Fruit fly (Drosophila melanogaster): ENCODE data around the gene CG42450.

The CG42450 gene

DNA sequence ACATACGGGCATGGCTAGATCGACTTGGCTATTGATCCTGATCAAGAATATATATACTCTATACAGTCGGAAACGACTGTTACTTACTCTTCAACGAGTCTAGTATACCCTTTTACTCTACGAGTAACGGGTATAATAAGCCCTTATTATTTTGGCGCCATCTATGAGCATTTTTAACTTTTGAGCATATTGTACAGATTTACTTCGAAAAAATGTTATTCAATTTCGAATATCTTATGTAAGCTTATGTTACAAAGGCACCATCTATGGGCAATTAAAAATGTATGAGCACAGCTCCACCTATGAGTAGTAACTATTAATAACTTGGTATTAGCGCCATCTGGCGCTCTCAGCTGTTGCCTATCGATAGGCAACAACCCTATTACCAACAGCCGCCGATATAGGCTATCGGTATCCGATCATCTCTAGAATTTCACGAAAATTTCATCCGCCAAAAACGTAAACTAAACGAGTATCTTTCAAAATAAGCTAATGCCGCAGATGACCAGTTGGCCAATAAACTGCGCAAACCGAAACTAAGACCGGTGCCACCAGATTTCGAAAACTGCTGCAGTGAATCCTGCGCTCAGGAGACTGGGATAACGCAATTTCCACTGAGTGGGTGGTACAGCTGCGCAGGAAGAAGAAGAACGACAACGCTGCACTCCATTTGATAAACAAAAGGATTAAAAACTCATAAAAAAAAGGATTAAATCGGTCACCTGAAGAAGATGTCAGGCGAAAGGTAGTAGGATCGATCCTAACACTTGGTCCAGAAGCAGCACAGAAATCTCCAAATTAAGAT, 30.3 kb downstream of the CG42450 start, which contains the start of gene htk (continued):
- TF ChIP-seq CG4617 (GFP tag; optimal IDR thresholded peaks at IDR 0.05; ENCODE audit: borderline replicate concordance) (peak; percentile 78), CG17612 (GFP tag; IDR thresholded peaks at IDR 0.05) (peak; percentile 41; the same call in 1 of the 2 replicates), pros (GFP tag; optimal IDR thresholded peaks at IDR 0.05) (no peak), cad (GFP tag; optimal IDR thresholded peaks at IDR 0.05) (no peak), Asciz (GFP tag; optimal IDR thresholded peaks at IDR 0.05) (peak; percentile 43), az2 (GFP tag; optimal IDR thresholded peaks at IDR 0.05) (peak; percentile 76), ash1 (GFP tag; optimal IDR thresholded peaks at IDR 0.05) (peak; percentile 18), Hr78 (GFP tag; optimal IDR thresholded peaks at IDR 0.05) (no peak), C15 (GFP tag; IDR thresholded peaks at IDR 0.05) (no peak), Tbp (GFP tag; optimal IDR thresholded peaks at IDR 0.05) (no peak), CG10462 (GFP tag; optimal IDR thresholded peaks at IDR 0.05) (peak; percentile 12), tup (GFP tag; optimal IDR thresholded peaks at IDR 0.05) (peak; percentile 5), HmgD (GFP tag; optimal IDR thresholded peaks at IDR 0.05) (peak; percentile 91), ac (GFP tag; optimal IDR thresholded peaks at IDR 0.05) (no peak), row (GFP tag; IDR thresholded peaks at IDR 0.05) (peak; percentile 58; the same call in 2 of the 3 replicates), CG18619 (GFP tag; optimal IDR thresholded peaks at IDR 0.05) (peak; percentile 45), CG17568 (GFP tag; optimal IDR thresholded peaks at IDR 0.05) (no peak), CG11695 (GFP tag; IDR thresholded peaks at IDR 0.05) (peak; percentile 56; the same call in 1 of the 3 replicates), D (optimal IDR thresholded peaks at IDR 0.05) (no peak), D (GFP tag; optimal IDR thresholded peaks at IDR 0.05) (no peak), Atf-2 (GFP tag; optimal IDR thresholded peaks at IDR 0.05) (peak; percentile 65), CG9609 (GFP tag; optimal IDR thresholded peaks at IDR 0.05) (peak; percentile 67), Mad (GFP tag; optimal IDR thresholded peaks at IDR 0.05) (peak; percentile 61), CG13296 (GFP tag; optimal IDR thresholded peaks at IDR 0.05) (no peak), Gug (GFP tag; IDR thresholded peaks at IDR 0.05) (peak; percentile 58; the same call in 3 of the 4 replicates), Dad (GFP tag; optimal IDR thresholded peaks at IDR 0.05) (peak; percentile 43), CG14050 (GFP tag; IDR thresholded peaks at IDR 0.05) (no peak), lbe (GFP tag; optimal IDR thresholded peaks at IDR 0.05) (peak; percentile 25), CG15514 (GFP tag; optimal IDR thresholded peaks at IDR 0.05) (peak; percentile 77), fd102C (GFP tag; optimal IDR thresholded peaks at IDR 0.05) (peak; percentile 50), Kr (GFP tag; optimal IDR thresholded peaks at IDR 0.05) (peak; percentile 57), lola (GFP tag; optimal IDR thresholded peaks at IDR 0.05) (peak in 1 of 3 experiments; percentile 16), CG18476 (GFP tag; optimal IDR thresholded peaks at IDR 0.05) (no peak), CG12744 (GFP tag; optimal IDR thresholded peaks at IDR 0.05) (peak; percentile 74), CG7963 (GFP tag; IDR thresholded peaks at IDR 0.05; ENCODE audit: partially characterized antibody) (peak; percentile 83), maf-S (GFP tag; optimal IDR thresholded peaks at IDR 0.05) (peak; percentile 62), sr (GFP tag; IDR thresholded peaks at IDR 0.05) (0 out of 3 replicates have a peak, but pooled peaks have one; percentile 2), HLHmδ (GFP tag; optimal IDR thresholded peaks at IDR 0.05) (no peak), E2f2 (GFP tag; IDR thresholded peaks at IDR 0.05) (peak; percentile 60), CG34224 (GFP tag; IDR thresholded peaks at IDR 0.05; ENCODE audit: partially characterized antibody) (peak; percentile 82), CrebB (tag; optimal IDR thresholded peaks at IDR 0.05) (no peak), Rfx (GFP tag; IDR thresholded peaks at IDR 0.05) (peak; percentile 89), sd (tag; optimal IDR thresholded peaks at IDR 0.05) (peak; percentile 39), CG9817 (tag; optimal IDR thresholded peaks at IDR 0.05) (peak; percentile 52), CG2889 (GFP tag; IDR thresholded peaks at IDR 0.05) (no peak), br (optimal IDR thresholded peaks at IDR 0.05) (no peak), Atf3 (GFP tag; optimal IDR thresholded peaks at IDR 0.05) (peak; percentile 45), CG12769 (tag; optimal IDR thresholded peaks at IDR 0.05) (peak; percentile 69)
